Fruit fly (Drosophila melanogaster): ENCODE results near the gene ens.

Gene ens

DNA sequence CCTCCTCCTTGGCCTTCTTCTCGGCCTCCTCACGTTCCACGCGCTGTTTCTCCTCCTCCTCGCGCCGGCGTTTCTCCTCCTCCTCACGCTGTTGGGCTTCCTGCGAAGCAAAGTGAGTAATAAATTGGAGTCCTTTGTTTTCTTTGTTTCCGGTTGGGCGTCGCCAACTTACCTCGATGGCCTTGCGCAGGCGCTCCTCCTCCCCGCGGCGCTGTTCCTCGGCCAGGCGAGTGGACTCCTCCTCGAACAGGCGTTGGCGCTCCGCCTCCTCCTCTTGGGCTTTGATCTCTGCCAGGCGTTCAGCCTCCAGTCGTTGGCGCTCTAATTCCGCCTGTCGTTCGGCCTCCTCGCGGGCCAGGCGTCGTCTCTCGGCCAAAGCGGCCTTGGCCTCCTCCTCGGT, 8.6 kb downstream of the ens start:
- TF ChIP-seq CG11617 (GFP tag; optimal IDR thresholded peaks at IDR 0.05) (no peak), bab1 (GFP tag; optimal IDR thresholded peaks at IDR 0.05) (no peak), CG5204 (GFP tag; optimal IDR thresholded peaks at IDR 0.05) (no peak), Crg-1 (GFP tag; optimal IDR thresholded peaks at IDR 0.05) (no peak)

DNA sequence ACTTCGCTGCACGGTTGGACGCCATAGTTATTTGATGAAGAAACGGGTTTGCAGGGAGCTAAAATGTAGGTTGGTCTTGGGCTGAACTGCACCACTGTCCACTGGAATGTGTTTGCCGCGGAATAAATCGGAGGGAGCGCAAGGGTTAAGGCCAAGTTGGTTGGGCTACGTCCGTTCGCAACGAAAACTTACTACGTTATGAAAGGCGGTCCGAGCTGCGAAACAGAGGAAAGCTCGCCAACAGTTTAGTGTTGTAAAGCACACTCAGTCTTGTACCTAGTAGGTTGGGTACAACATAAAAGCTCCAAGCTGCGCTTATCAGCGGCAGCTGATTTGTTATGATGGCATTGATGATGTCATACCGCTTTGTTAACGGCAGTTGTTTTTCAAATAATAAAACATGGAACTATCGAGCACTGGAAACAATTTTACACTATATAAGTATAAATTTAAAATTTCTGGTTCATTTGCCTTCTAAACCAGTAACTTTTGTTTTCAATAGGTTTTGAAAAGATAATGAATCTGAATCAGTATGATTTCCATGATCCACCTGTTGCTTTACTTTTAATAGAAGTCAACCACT, 12.1 kb downstream of the ens start, which contains the start of gene Chd64:
Gene Chd64 (minus strand): TSS at position 204 of the 583 bp plus-strand sequence.
- TF ChIP-seq CG5204 (GFP tag; optimal IDR thresholded peaks at IDR 0.05) (no peak), Clk (GFP tag; optimal IDR thresholded peaks at IDR 0.05) (peak; percentile 1), Crg-1 (GFP tag; optimal IDR thresholded peaks at IDR 0.05) (peak; percentile 75), CG14711 (tag; optimal IDR thresholded peaks at IDR 0.05) (peak; percentile 55), CG11617 (GFP tag; optimal IDR thresholded peaks at IDR 0.05) (peak; percentile 25), Mnt (GFP tag; optimal IDR thresholded peaks at IDR 0.05) (peak; percentile 68), ovo (GFP tag; optimal IDR thresholded peaks at IDR 0.05) (peak; percentile 55), CG1620 (GFP tag; optimal IDR thresholded peaks at IDR 0.05) (peak; percentile 45), CG33017 (tag; optimal IDR thresholded peaks at IDR 0.05) (peak; percentile 78), kay (GFP tag; ENCODE audit: borderline replicate concordance) (peak; percentile 96), CG7101 (tag; optimal IDR thresholded peaks at IDR 0.05) (peak; percentile 83), Hr96 (GFP tag; optimal IDR thresholded peaks at IDR 0.05) (peak; percentile 72), cnc (optimal IDR thresholded peaks at IDR 0.05) (no peak), tj (GFP tag; optimal IDR thresholded peaks at IDR 0.05) (peak; percentile 56), bab1 (GFP tag; optimal IDR thresholded peaks at IDR 0.05) (peak; percentile 80), CG12768 (GFP tag; optimal IDR thresholded peaks at IDR 0.05) (peak; percentile 84), CG7045 (GFP tag; optimal IDR thresholded peaks at IDR 0.05) (peak; percentile 53), toe (GFP tag; optimal IDR thresholded peaks at IDR 0.05) (no peak), pad (GFP tag; optimal IDR thresholded peaks at IDR 0.05) (peak; percentile 59), cic (GFP tag; optimal IDR thresholded peaks at IDR 0.05) (peak; percentile 90)

DNA sequence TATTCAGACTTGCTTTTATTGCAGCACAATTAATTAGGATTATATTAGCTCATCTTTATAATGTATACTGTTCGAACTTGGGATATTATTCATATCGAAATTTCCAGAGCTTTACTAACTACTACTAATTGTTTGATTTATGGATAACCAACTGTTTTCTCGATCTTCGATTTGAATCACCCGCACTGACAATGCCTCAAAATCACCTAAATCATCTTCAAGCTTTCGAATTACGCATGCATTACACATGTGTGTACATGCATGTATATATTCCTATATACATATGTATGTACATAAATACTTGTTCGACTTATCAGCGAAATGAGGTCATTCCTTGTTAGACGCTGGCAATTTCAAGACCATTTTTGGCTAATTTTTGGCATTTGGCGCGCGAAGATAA, 12.8 kb downstream of the ens start:
- TF ChIP-seq kay (GFP tag; ENCODE audit: borderline replicate concordance) (peak; percentile 65), Crg-1 (GFP tag; optimal IDR thresholded peaks at IDR 0.05) (no peak)

DNA sequence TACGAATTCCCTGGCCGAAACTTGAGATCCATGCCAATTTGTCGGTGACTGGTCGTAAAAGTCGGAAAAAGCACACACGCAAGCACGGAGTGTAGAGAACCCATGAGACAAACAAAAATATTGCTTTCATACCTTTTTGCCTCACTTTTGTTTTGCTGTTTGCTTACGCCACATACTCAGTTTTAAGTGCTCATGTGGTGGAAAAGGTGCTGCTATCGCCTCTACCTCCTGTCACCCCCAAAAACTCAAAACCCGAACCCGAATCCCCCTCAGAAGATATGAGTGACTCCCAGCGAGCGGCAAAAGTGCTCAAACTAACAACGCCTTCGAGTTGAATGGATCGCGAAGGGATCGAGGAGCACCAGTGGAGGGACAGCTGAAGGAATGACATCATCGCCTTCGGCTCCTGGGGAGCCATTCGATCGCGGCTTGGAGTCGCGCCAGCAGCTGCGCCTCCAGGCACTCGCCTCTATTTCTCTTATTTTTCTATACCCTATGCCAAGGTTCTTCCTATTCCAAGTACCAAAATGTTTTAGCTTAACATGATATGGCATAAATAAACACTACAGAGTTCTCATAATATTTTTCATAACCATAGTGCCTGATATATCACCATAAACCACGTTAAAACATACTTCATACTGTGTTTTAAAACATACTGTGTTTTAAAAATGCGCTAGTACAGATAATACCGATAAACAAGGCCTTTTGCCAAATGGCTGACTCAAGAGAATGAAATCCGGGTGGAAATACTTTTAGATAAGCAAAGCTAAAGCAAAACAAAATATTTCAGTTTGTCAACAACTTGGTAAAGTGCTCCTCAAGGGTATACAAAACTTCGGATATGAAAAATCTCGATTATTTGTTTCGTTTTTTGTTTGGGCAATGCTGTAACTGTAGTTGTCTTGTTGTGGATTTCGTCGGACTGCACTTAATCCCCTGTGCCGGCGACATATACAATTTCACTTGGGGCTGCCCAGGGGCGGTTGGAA, 13.7 kb downstream of the ens start:
- TF ChIP-seq CG12768 (GFP tag; optimal IDR thresholded peaks at IDR 0.05): peak; percentile 40
- no peak for TF ChIP-seq CG11617 (GFP tag; optimal IDR thresholded peaks at IDR 0.05)
- no peak for TF ChIP-seq CG1620 (GFP tag; optimal IDR thresholded peaks at IDR 0.05)
- peak; percentile 22 for TF ChIP-seq cic (GFP tag; optimal IDR thresholded peaks at IDR 0.05)
- TF ChIP-seq bab1 (GFP tag; optimal IDR thresholded peaks at IDR 0.05): peak; percentile 54
- no peak for TF ChIP-seq Hr96 (GFP tag; optimal IDR thresholded peaks at IDR 0.05)
- peak; percentile 88 for TF ChIP-seq kay (GFP tag; ENCODE audit: borderline replicate concordance)
- TF ChIP-seq tj (GFP tag; optimal IDR thresholded peaks at IDR 0.05): peak; percentile 98
- TF ChIP-seq Crg-1 (GFP tag; optimal IDR thresholded peaks at IDR 0.05): no peak

DNA sequence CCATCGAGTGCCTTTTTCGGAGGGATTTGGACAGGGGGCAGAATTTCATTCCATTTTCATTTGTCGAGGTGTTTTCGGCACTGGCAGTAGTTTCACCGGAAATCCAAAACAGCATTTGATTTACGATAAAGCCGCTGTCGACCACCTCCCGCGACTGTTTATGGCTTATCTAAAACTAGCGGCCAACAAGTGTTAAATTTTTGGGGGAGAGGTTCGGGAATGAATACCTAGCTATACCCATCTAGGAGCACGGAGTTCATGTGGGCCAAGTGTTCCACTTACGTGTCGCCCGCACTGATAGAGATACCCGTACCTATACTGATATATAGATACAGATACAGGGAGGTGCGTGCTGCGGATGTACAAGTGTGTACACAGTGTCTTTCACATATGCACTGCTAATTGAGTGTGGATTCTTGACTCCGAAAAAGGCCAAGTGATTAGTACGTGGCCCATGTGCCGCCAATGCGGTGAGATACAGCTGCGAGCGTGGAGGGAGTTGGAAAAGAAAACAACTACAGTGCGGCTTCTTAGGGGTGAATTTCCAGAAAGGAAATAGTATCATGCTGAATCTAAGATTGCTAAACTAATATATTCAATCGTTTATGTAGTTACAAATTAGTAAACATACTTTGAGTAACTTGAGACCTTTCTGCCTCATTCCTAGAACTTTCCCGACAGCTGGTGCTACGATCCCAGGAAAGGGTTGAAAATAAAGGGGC, 14.6 kb downstream of the ens start:
- TF ChIP-seq CG5204 (GFP tag; optimal IDR thresholded peaks at IDR 0.05) (no peak), Hr96 (GFP tag; optimal IDR thresholded peaks at IDR 0.05) (peak; percentile 2)

DNA sequence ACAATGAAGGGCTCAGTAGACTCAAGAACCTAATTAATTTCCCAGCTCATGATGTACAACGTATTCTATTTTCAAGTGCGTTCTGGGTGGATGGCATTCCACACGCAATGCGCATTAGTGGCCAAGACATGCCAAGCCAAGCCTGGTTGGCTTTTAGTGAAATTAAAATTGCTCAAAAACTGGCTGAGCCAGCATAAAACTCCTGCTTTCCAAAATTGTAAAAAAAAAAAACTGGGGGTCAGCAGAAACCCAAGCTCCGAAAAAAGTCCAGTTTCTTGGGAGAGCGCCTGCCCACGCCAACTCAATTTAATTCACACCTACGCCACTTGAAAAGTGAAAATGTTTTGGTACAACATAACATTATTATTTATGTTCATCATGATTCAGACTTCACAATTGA, 16.0 kb downstream of the ens start:
- TF ChIP-seq tj (GFP tag; optimal IDR thresholded peaks at IDR 0.05) (peak; percentile 88), CG5204 (GFP tag; optimal IDR thresholded peaks at IDR 0.05) (no peak)

DNA sequence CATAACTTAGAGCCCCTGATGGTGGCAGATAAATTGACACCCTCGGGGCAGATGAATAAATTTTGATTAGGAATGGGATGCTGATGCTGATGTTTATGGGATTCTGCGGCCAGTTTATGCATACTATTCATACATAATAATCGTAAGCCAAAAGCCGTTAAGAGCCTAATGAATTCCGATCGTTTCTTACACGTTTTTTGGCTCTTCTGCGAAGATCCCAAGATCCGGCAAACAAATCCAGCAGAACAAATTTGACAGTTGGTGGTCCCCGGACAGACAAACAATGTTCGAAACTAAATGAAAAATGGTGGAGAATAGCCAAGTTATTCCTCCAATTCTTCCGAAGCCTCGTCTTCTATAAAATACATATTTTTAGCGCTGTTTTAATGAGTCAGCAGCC, 16.9 kb downstream of the ens start:
- TF ChIP-seq bab1 (GFP tag; optimal IDR thresholded peaks at IDR 0.05) (no peak), cnc (optimal IDR thresholded peaks at IDR 0.05) (no peak), Mnt (GFP tag; optimal IDR thresholded peaks at IDR 0.05) (no peak), pad (GFP tag; optimal IDR thresholded peaks at IDR 0.05) (no peak), CG7101 (tag; optimal IDR thresholded peaks at IDR 0.05) (no peak)

Data from whole organism, adult.